Worm (Caenorhabditis elegans): Measurements from ENCODE around the gene R12B2.13.

- no peak for TF ChIP-seq unc-39 (tag; optimal IDR thresholded peaks at IDR 0.05)
- TF ChIP-seq tra-1 (GFP tag; IDR thresholded peaks at IDR 0.05) = no peak
- TF ChIP-seq nhr-11 (tag; optimal IDR thresholded peaks at IDR 0.05) = peak; percentile 74
- no peak for TF ChIP-seq cey-2 (tag; optimal IDR thresholded peaks at IDR 0.05; ENCODE audit: borderline replicate concordance, insufficient read depth)
These were observed 8.4 kb upstream of the R12B2.13 start for ce11 chrIII:5841676-5842075.
